Worm (Caenorhabditis elegans): ENCODE data around the gene srj-1.

The srj-1 gene

ce11 chrIV:11950270-11950669 is 15.0 kb downstream of the srj-1 start, which contains the start of gene tbx-36:
Gene tbx-36 (plus strand): TSS chrIV:11950570.
- TF ChIP-seq unc-39 (tag; optimal IDR thresholded peaks at IDR 0.05): no peak
- TF ChIP-seq fkh-2 (tag; optimal IDR thresholded peaks at IDR 0.05): no peak
- no peak for TF ChIP-seq lin-39 (tag; optimal IDR thresholded peaks at IDR 0.05)
- no peak for TF ChIP-seq ZK546.5 (tag; optimal IDR thresholded peaks at IDR 0.05)
- no peak for TF ChIP-seq egl-27 (tag; optimal IDR thresholded peaks at IDR 0.05)

ce11 chrIV:11949717-11950116 is 15.5 kb downstream of the srj-1 start, which contains the start of gene hdl-1:
Gene hdl-1 (minus strand): TSS chrIV:11949817.
- TF ChIP-seq ama-1 (optimal IDR thresholded peaks at IDR 0.05) (no peak), ZK546.5 (tag; optimal IDR thresholded peaks at IDR 0.05) (no peak), ztf-11 (tag; optimal IDR thresholded peaks at IDR 0.05) (no peak), mdl-1 (tag; optimal IDR thresholded peaks at IDR 0.05) (no peak), ceh-28 (tag; optimal IDR thresholded peaks at IDR 0.05) (no peak), elt-3 (tag; optimal IDR thresholded peaks at IDR 0.05) (no peak), tbx-2 (tag; optimal IDR thresholded peaks at IDR 0.05) (no peak), elt-2 (tag; optimal IDR thresholded peaks at IDR 0.05) (no peak), nhr-28 (tag; optimal IDR thresholded peaks at IDR 0.05) (no peak), fkh-2 (tag; optimal IDR thresholded peaks at IDR 0.05) (no peak)

ce11 chrIV:11945621-11946020 is 19.6 kb downstream of the srj-1 start, which contains the start of gene ZK829.3:
Gene ZK829.3 (minus strand): TSS chrIV:11945721.
- no peak for TF ChIP-seq sea-2 (GFP tag; optimal IDR thresholded peaks at IDR 0.05)
- no peak for TF ChIP-seq nhr-28 (tag; optimal IDR thresholded peaks at IDR 0.05)
- TF ChIP-seq nfya-1 (tag; optimal IDR thresholded peaks at IDR 0.05; ENCODE audit: insufficient read depth): no peak

ce11 chrIV:11942313-11942712 is 22.9 kb downstream of the srj-1 start, which contains the start of gene ZK829.1:
Gene ZK829.1 (minus strand): TSS chrIV:11942413.
- no peak for TF ChIP-seq ztf-11 (tag; optimal IDR thresholded peaks at IDR 0.05)
- TF ChIP-seq nfya-1 (tag; optimal IDR thresholded peaks at IDR 0.05; ENCODE audit: insufficient read depth): no peak
- no peak for TF ChIP-seq daf-12 (tag; optimal IDR thresholded peaks at IDR 0.05)
- TF ChIP-seq ceh-16 (tag; optimal IDR thresholded peaks at IDR 0.05): no peak
- TF ChIP-seq elt-3 (tag; optimal IDR thresholded peaks at IDR 0.05): no peak
- TF ChIP-seq nhr-12 (tag; optimal IDR thresholded peaks at IDR 0.05): no peak
- TF ChIP-seq nhr-76 (tag; optimal IDR thresholded peaks at IDR 0.05): no peak
- TF ChIP-seq egl-5 (tag; optimal IDR thresholded peaks at IDR 0.05): no peak
- no peak for TF ChIP-seq lsy-12 (tag; optimal IDR thresholded peaks at IDR 0.05)
- TF ChIP-seq ztf-4 (tag; optimal IDR thresholded peaks at IDR 0.05): no peak

ce11 chrIV:11938554-11938953 is 26.7 kb downstream of the srj-1 start:
- TF ChIP-seq pha-4 (tag; optimal IDR thresholded peaks at IDR 0.05): no peak
- TF ChIP-seq ztf-11 (tag; optimal IDR thresholded peaks at IDR 0.05): no peak
- TF ChIP-seq nhr-43 (tag; optimal IDR thresholded peaks at IDR 0.05; ENCODE audit: poor library complexity, severe bottlenecking): peak; percentile 44

ce11 chrIV:11937087-11937486 is 28.1 kb downstream of the srj-1 start, which contains the start of gene slc-5A12:
Gene slc-5A12 (plus strand): TSS chrIV:11937419.
- TF ChIP-seq R02D3.7 (tag; optimal IDR thresholded peaks at IDR 0.05) (no peak), ama-1 (optimal IDR thresholded peaks at IDR 0.05) (no peak), snpc-4 (tag; optimal IDR thresholded peaks at IDR 0.05) (no peak)

- TF ChIP-seq elt-2 (tag; optimal IDR thresholded peaks at IDR 0.05) (no peak), nhr-77 (tag; optimal IDR thresholded peaks at IDR 0.05) (no peak), fkh-2 (tag; optimal IDR thresholded peaks at IDR 0.05) (no peak), nhr-76 (tag; optimal IDR thresholded peaks at IDR 0.05) (no peak), unc-62 (GFP tag; optimal IDR thresholded peaks at IDR 0.05) (no peak), tbx-2 (tag; optimal IDR thresholded peaks at IDR 0.05) (no peak), hmg-11 (tag; optimal IDR thresholded peaks at IDR 0.05) (no peak), mml-1 (tag; optimal IDR thresholded peaks at IDR 0.05) (no peak)
Observed at ce11 chrIV:11930572-11930971, 34.7 kb downstream of the srj-1 start, which contains the start of gene nhx-9. Gene nhx-9 (plus strand): TSS chrIV:11930872.
